Fruit fly (Drosophila melanogaster) whole organism, embryonic: ENCODE results near the gene AstC-R1.

Experiments used
- Asciz ChIP-seq: fragments of 200-800 bp; sonication (Bioruptor generic); optimal IDR thresholded peaks from 2 replicates; lab custom pipeline; 2017; ENCODE audit warnings: missing biosample characterization, mild to moderate bottlenecking, missing genetic modification characterization, missing genetic modification reagents
- Atf-2 ChIP-seq: fragments of 200-800 bp; sonication (Bioruptor generic); optimal IDR thresholded peaks from 2 replicates; lab custom pipeline; 2016; ENCODE audit warnings: missing biosample characterization, missing genetic modification characterization
- BtbVII ChIP-seq: fragments of 200-800 bp; sonication (Bioruptor generic); optimal IDR thresholded peaks from 3 replicates; lab custom pipeline; 2017; ENCODE audit warnings: missing biosample characterization, mild to moderate bottlenecking, missing genetic modification characterization
- C15 ChIP-seq: fragments of 200-800 bp; sonication (Bioruptor generic); IDR thresholded peaks from 3 replicates; pipeline ENCODE4 v1.3.6; 2022; ENCODE audit warnings: missing biosample characterization, missing genetic modification characterization
- CG10321 ChIP-seq: fragments of 200-800 bp; sonication (Bioruptor generic); IDR thresholded peaks from 2 replicates; pipeline ENCODE4 v1.3.6; 2022; ENCODE audit warnings: missing biosample characterization, missing genetic modification characterization
- CG11504 ChIP-seq: fragments of 200-800 bp; sonication (Bioruptor generic); optimal IDR thresholded peaks from 3 replicates; lab custom pipeline; 2019; ENCODE audit warnings: missing biosample characterization, mild to moderate bottlenecking, missing genetic modification characterization, moderate library complexity
- CG11723 ChIP-seq: fragments of 200-800 bp; sonication (Bioruptor generic); optimal IDR thresholded peaks from 2 replicates; lab custom pipeline; 2017; ENCODE audit warnings: missing biosample characterization, mild to moderate bottlenecking, missing genetic modification characterization
- CG1647 ChIP-seq: fragments of 200-800 bp; sonication (Bioruptor generic); optimal IDR thresholded peaks from 3 replicates; lab custom pipeline; 2016; ENCODE audit warnings: missing biosample characterization, missing genetic modification characterization
- CG17829 ChIP-seq: fragments of 200-800 bp; optimal IDR thresholded peaks from 2 replicates; lab custom pipeline; 2019; ENCODE audit warnings: missing biosample characterization, mild to moderate bottlenecking, missing genetic modification characterization, moderate library complexity
- CG17912 ChIP-seq: fragments of 200-800 bp; sonication (Bioruptor generic); optimal IDR thresholded peaks from 2 replicates; lab custom pipeline; 2018; ENCODE audit warnings: missing biosample characterization, mild to moderate bottlenecking, missing genetic modification characterization
- CG30403 ChIP-seq: fragments of 200-800 bp; sonication (Bioruptor generic); optimal IDR thresholded peaks from 3 replicates; lab custom pipeline; 2016; ENCODE audit warnings: missing biosample characterization, missing genetic modification characterization
- CG31365 ChIP-seq: fragments of 200-800 bp; sonication (Bioruptor generic); optimal IDR thresholded peaks from 2 replicates; lab custom pipeline; 2018; ENCODE audit warnings: missing biosample characterization, mild to moderate bottlenecking, missing genetic modification characterization
- CG33557 ChIP-seq: fragments of 200-800 bp; sonication (Bioruptor generic); optimal IDR thresholded peaks from 2 replicates; lab custom pipeline; 2019; ENCODE audit warnings: missing biosample characterization, mild to moderate bottlenecking, missing genetic modification characterization, moderate library complexity
- CG3407 ChIP-seq: fragments of 200-800 bp; sonication (Bioruptor generic); optimal IDR thresholded peaks from 2 replicates; lab custom pipeline; 2018; ENCODE audit warnings: missing biosample characterization, mild to moderate bottlenecking, missing genetic modification characterization
- CG34224 ChIP-seq: fragments of 200-800 bp; sonication (Bioruptor generic); IDR thresholded peaks from 3 replicates; pipeline ENCODE4 v1.3.6; 2022; ENCODE audit warnings: missing biosample characterization, missing genetic modification characterization; ENCODE audit not compliant: partially characterized antibody
- CG3847 ChIP-seq: fragments of 200-800 bp; sonication (Bioruptor generic); IDR thresholded peaks from 2 replicates; pipeline ENCODE4 v1.3.6; 2022; ENCODE audit warnings: missing biosample characterization, missing genetic modification characterization
- CG42726 ChIP-seq: fragments of 200-800 bp; sonication (Bioruptor generic); IDR thresholded peaks from 2 replicates; pipeline ENCODE4 v1.3.6; 2022; ENCODE audit warnings: missing biosample characterization, missing genetic modification characterization; ENCODE audit not compliant: partially characterized antibody
- CG4282 ChIP-seq: fragments of 200-800 bp; sonication (Bioruptor generic); optimal IDR thresholded peaks from 2 replicates; lab custom pipeline; 2016; ENCODE audit warnings: missing biosample characterization, missing genetic modification characterization
- CG5245 ChIP-seq: fragments of 200-800 bp; sonication (Bioruptor generic); optimal IDR thresholded peaks from 3 replicates; lab custom pipeline; 2016; ENCODE audit warnings: missing biosample characterization, missing genetic modification characterization
- CG7786 ChIP-seq: fragments of 200-800 bp; sonication (Bioruptor generic); optimal IDR thresholded peaks from 2 replicates; lab custom pipeline; 2016; ENCODE audit warnings: missing biosample characterization, missing genetic modification characterization
- CG8089 ChIP-seq: fragments of 200-800 bp; sonication (Bioruptor generic); optimal IDR thresholded peaks from 3 replicates; lab custom pipeline; 2016; ENCODE audit warnings: missing biosample characterization, missing genetic modification characterization
- CG8281 ChIP-seq: fragments of 200-800 bp; sonication (Bioruptor generic); optimal IDR thresholded peaks from 2 replicates; lab custom pipeline; 2018; ENCODE audit warnings: missing biosample characterization, mild to moderate bottlenecking, missing genetic modification characterization, moderate library complexity
- Dip2 ChIP-seq: fragments of 200-800 bp; sonication (Bioruptor generic); IDR thresholded peaks from 2 replicates; pipeline ENCODE4 v1.3.6; 2022; ENCODE audit warnings: missing biosample characterization, missing genetic modification characterization
- HLHmδ ChIP-seq: fragments of 200-800 bp; sonication (Bioruptor generic); optimal IDR thresholded peaks from 2 replicates; lab custom pipeline; 2018; ENCODE audit warnings: missing biosample characterization, mild to moderate bottlenecking, missing genetic modification characterization, moderate library complexity
- Hand ChIP-seq: fragments of 200-800 bp; sonication (Bioruptor generic); optimal IDR thresholded peaks from 2 replicates; lab custom pipeline; 2017; ENCODE audit warnings: mild to moderate bottlenecking, missing biosample characterization, missing genetic modification reagents, missing genetic modification characterization
- Hey ChIP-seq: fragments of 200-800 bp; sonication (Bioruptor generic); optimal IDR thresholded peaks from 3 replicates; lab custom pipeline; 2018; ENCODE audit warnings: missing biosample characterization, mild to moderate bottlenecking, missing genetic modification characterization
- Hmr ChIP-seq: fragments of 200-800 bp; sonication (Bioruptor generic); optimal IDR thresholded peaks from 3 replicates; lab custom pipeline; 2017; ENCODE audit warnings: mild to moderate bottlenecking, missing biosample characterization, missing genetic modification reagents, missing genetic modification characterization
- Hr51 ChIP-seq, 2 experiments: fragments of 200-800 bp; sonication (Bioruptor generic); optimal IDR thresholded peaks; 2 replicates in 1 of 2; 3 replicates in 1 of 2; lab custom pipeline; 2016 to 2018; ENCODE audit warnings: missing biosample characterization in 2 of 2, missing genetic modification characterization in 2 of 2, mild to moderate bottlenecking in 1 of 2, moderate library complexity in 1 of 2
- Opbp ChIP-seq: fragments of 200-800 bp; sonication (Bioruptor generic); IDR thresholded peaks from 3 replicates; pipeline ENCODE4 v1.3.6; 2022; ENCODE audit warnings: missing biosample characterization, missing genetic modification characterization; ENCODE audit not compliant: partially characterized antibody
- Sin3A ChIP-seq: fragments of >200 bp; optimal IDR thresholded peaks from 2 replicates; lab custom pipeline; 2018
- Vsx1 ChIP-seq: fragments of 200-800 bp; sonication (Bioruptor generic); optimal IDR thresholded peaks from 2 replicates; lab custom pipeline; 2017; ENCODE audit warnings: missing biosample characterization, mild to moderate bottlenecking, missing genetic modification characterization, missing genetic modification reagents
- bbx ChIP-seq: fragments of 200-800 bp; sonication (Bioruptor generic); IDR thresholded peaks from 2 replicates; pipeline ENCODE4 v1.3.6; 2022; ENCODE audit warnings: missing biosample characterization, missing genetic modification characterization; ENCODE audit not compliant: partially characterized antibody
- br ChIP-seq: fragments of >200 bp; optimal IDR thresholded peaks from 2 replicates; lab custom pipeline; 2017
- chif ChIP-seq, 2 experiments: fragments of 200-800 bp; sonication (Bioruptor generic); optimal IDR thresholded peaks; 3 replicates each; lab custom pipeline; 2016; ENCODE audit warnings: missing biosample characterization in 2 of 2, missing genetic modification characterization in 2 of 2
- ci ChIP-seq: fragments of 200-800 bp; sonication (Bioruptor generic); IDR thresholded peaks from 3 replicates; pipeline ENCODE4 v1.3.6; 2022; ENCODE audit warnings: missing biosample characterization, missing genetic modification characterization
- fd3F ChIP-seq: fragments of 200-800 bp; sonication (Bioruptor generic); optimal IDR thresholded peaks from 2 replicates; lab custom pipeline; 2018; ENCODE audit warnings: missing biosample characterization, mild to moderate bottlenecking, missing genetic modification characterization, moderate library complexity
- gro ChIP-seq: fragments of 200-800 bp; sonication (Bioruptor generic); optimal IDR thresholded peaks from 2 replicates; lab custom pipeline; 2016; ENCODE audit warnings: missing biosample characterization, missing genetic modification characterization
- hth ChIP-seq: fragments of >200 bp; optimal IDR thresholded peaks from 2 replicates; lab custom pipeline; 2017; ENCODE audit warnings: inconsistent platforms
- inv ChIP-seq: fragments of 200-800 bp; sonication (Bioruptor generic); IDR thresholded peaks from 2 replicates; pipeline ENCODE4 v1.3.6; 2022; ENCODE audit warnings: missing biosample characterization, missing genetic modification characterization; ENCODE audit not compliant: partially characterized antibody
- odd ChIP-seq: fragments of 200-800 bp; sonication (Bioruptor generic); optimal IDR thresholded peaks from 2 replicates; lab custom pipeline; 2017; ENCODE audit warnings: missing biosample characterization, mild to moderate bottlenecking, missing genetic modification characterization
- pnt ChIP-seq: fragments of 200-800 bp; sonication (Bioruptor generic); optimal IDR thresholded peaks from 3 replicates; lab custom pipeline; 2016; ENCODE audit warnings: missing biosample characterization, missing genetic modification characterization
- rib ChIP-seq: fragments of 200-800 bp; sonication (Bioruptor generic); IDR thresholded peaks from 2 replicates; pipeline ENCODE4 v1.3.6; 2022; ENCODE audit warnings: missing biosample characterization, missing genetic modification characterization
- sens-2 ChIP-seq: fragments of 200-800 bp; sonication (Bioruptor generic); IDR thresholded peaks from 2 replicates; pipeline ENCODE4 v1.3.6; 2022; ENCODE audit warnings: missing biosample characterization, missing genetic modification characterization
- slp2 ChIP-seq: fragments of 200-800 bp; sonication (Bioruptor generic); optimal IDR thresholded peaks from 2 replicates; lab custom pipeline; 2016; ENCODE audit warnings: missing biosample characterization, missing genetic modification characterization
- sqz ChIP-seq: fragments of 200-800 bp; sonication (Bioruptor generic); optimal IDR thresholded peaks from 3 replicates; lab custom pipeline; 2018; ENCODE audit warnings: missing biosample characterization, mild to moderate bottlenecking, missing genetic modification characterization
- tup ChIP-seq: fragments of 200-800 bp; sonication (Bioruptor generic); optimal IDR thresholded peaks from 2 replicates; lab custom pipeline; 2016; ENCODE audit warnings: missing biosample characterization, mild to moderate bottlenecking, missing genetic modification characterization, moderate library complexity
- wor ChIP-seq: fragments of 200-800 bp; sonication (Bioruptor generic); IDR thresholded peaks from 2 replicates; pipeline ENCODE4 v1.3.6; 2022; ENCODE audit warnings: missing biosample characterization, missing genetic modification characterization

AstC-R1 gene

DNA sequence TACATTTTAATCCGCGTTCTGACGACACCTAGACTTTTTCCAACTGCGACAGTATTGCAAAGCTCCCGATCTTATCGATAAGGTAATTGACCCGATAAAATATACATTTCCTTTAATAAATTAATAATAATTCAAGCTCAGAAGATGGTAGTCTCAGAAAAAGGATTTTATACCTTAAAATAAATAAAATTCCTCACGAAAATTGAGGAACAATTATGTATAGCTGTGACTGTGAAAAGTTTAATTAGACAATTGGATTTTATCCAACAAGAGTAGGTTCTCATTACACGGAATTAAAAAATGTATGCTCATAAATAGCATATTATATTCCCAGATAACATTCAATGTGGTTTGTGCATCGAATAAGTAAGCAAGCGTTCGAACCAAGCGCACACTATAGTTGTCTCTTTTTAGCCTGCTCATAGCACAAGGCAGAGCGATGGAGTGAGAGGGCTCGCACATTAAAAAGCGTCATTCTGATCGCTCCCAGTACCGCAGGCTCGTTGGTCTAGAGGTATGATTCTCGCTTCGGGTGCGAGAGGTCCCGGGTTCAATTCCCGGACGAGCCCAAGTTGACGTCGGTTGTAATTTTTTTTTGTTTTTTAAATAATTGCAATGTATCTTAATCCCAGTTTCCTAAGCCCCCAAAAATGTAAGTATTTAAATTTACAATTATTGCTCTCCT, 58.0 kb downstream of the AstC-R1 start, which contains the start of the genes CG13380 and CG4174 (continued):
- TF ChIP-seq Hey (tag; lab: Kevin White, UChicago) (no peak), CG3847 (no peak), CG3407 (GFP tag; lab: Kevin White, UChicago) (no peak), Vsx1 (GFP tag; lab: Kevin White, UChicago) (no peak), hth (lab: Kevin White, UChicago) (no peak), wor (GFP tag; lab: Robert Waterston, UW) (no peak), BtbVII (GFP tag; lab: Kevin White, UChicago) (no peak), CG33557 (no peak), CG1647 (no peak)

DNA sequence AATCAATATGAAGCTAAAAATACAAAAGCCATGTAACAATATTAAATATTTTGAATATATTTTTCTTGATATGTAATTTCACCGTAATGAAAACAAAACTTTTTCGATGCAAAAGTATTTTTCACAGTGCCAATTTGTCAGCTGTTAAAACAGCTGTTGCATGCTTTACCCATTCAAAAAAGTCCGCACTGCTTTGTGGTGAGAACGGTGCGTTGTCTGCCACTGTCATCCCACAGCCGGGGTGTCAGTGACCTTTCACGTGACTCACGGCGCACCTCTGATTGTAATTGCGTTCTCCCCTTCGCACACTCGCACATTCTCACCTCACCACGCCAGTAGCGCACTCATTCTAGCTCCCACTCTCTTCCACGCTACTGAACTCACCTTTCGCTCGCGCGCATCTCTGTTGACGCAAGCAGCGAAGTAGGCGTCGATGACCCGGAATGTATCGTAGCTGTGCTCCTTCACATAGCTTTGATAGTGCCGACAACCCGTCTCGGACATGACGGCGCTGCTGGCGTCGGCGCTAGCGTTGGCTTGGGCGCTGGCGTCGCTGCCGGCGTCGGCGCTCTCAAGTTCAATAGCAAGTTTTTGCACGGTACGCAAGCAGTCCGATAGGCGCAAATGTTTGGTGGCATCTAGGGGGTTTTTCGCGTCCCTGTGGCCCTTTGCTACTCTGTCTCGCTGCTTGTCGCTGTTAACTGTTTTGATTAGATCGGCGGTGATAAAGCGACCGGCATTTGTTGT, 61.1 kb downstream of the AstC-R1 start:
- TF ChIP-seq Atf-2 (GFP tag; lab: Kevin White, UChicago) (no peak), CG17912 (no peak), CG10321 (GFP tag; lab: Robert Waterston, UW) (no peak), CG8089 (GFP tag; lab: Kevin White, UChicago) (peak; percentile 0), Hand (no peak), CG34224 (GFP tag; lab: Robert Waterston, UW) (peak; percentile 86), CG11723 (GFP tag; lab: Kevin White, UChicago) (no peak), CG30403 (GFP tag; lab: Kevin White, UChicago) (peak; percentile 44), CG7786 (GFP tag; lab: Kevin White, UChicago) (peak; percentile 38), br (no peak), CG11504 (tag; lab: Kevin White, UChicago) (peak; percentile 46), pnt (GFP tag; lab: Kevin White, UChicago) (peak; percentile 21), HLHmδ (GFP tag; lab: Kevin White, UChicago) (peak; percentile 40), CG42726 (GFP tag; lab: Robert Waterston, UW) (peak; percentile 10; the same call in 1 of the 2 replicates), sens-2 (GFP tag; lab: Robert Waterston, UW) (0 out of 2 replicates have a peak, but pooled peaks have one; percentile 22), fd3F (no peak), CG5245 (GFP tag; lab: Kevin White, UChicago) (no peak), slp2 (GFP tag; lab: Kevin White, UChicago) (peak; percentile 13), Asciz (GFP tag; lab: Kevin White, UChicago) (peak; percentile 26), Opbp (GFP tag; lab: Robert Waterston, UW) (peak; percentile 73), CG8281 (tag; lab: Kevin White, UChicago) (no peak), CG17829 (tag; lab: Kevin White, UChicago) (peak; percentile 48), CG4282 (GFP tag; lab: Kevin White, UChicago) (no peak), bbx (peak; percentile 79), Sin3A (no peak), ci (GFP tag; lab: Robert Waterston, UW) (peak; percentile 38; the same call in 2 of the 3 replicates), Hmr (GFP tag; lab: Kevin White, UChicago) (peak; percentile 67), chif (GFP tag; optimal IDR thresholded peaks at IDR 0.05; lab: Kevin White, UChicago) (peak in 1 of 2 experiments; percentile 15), sqz (GFP tag; lab: Kevin White, UChicago) (no peak), C15 (GFP tag; lab: Robert Waterston, UW) (no peak), CG31365 (tag; lab: Kevin White, UChicago) (peak; percentile 95), Dip2 (GFP tag; lab: Robert Waterston, UW) (no peak), odd (GFP tag; lab: Kevin White, UChicago) (no peak), Hr51 (GFP tag; optimal IDR thresholded peaks at IDR 0.05; lab: Kevin White, UChicago) (peak in 1 of 2 experiments; percentile 51), gro (GFP tag; lab: Kevin White, UChicago) (peak; percentile 49), inv (GFP tag; lab: Robert Waterston, UW) (peak; percentile 51; the same call in 1 of the 2 replicates), tup (GFP tag; lab: Kevin White, UChicago) (peak; percentile 16), CG1647 (no peak), rib (GFP tag; lab: Robert Waterston, UW) (0 out of 2 replicates have a peak, but pooled peaks have one; percentile 41)
